Worm (Caenorhabditis elegans) whole organism, young adult: ENCODE data around the gene Y49F6B.13.
"Not testable (repeated sequence)": the region's sequence is repeated elsewhere in the genome, so short reads cannot be mapped to it uniquely, and the experiment has no call there.

Source experiments
- B0019.2 ChIP-seq: fragments of 200-800 bp; sonication (Bioruptor generic); conservative IDR thresholded peaks from 2 replicates; pipeline ENCODE4 v1.3.6; 2022; ENCODE audit warnings: missing genetic modification reagents, missing genetic modification characterization, missing compliant biosample characterization
- B0035.1 ChIP-seq: sonication (generic microtip); optimal IDR thresholded peaks from 2 replicates; lab custom pipeline; 2016; ENCODE audit warnings: missing genetic modification characterization, mild to moderate bottlenecking, missing compliant biosample characterization, missing genotype, missing genetic modification reagents
- D2030.7 ChIP-seq: fragments of 200-800 bp; sonication (Bioruptor generic); IDR thresholded peaks from 2 replicates; pipeline ENCODE4 v1.3.6; 2022; ENCODE audit warnings: missing genetic modification reagents, missing genetic modification characterization, missing compliant biosample characterization
- F33H1.4 ChIP-seq: fragments of 200-800 bp; sonication (Bioruptor generic); IDR thresholded peaks from 2 replicates; pipeline ENCODE4 v1.3.6; 2022; ENCODE audit warnings: missing genetic modification reagents, missing genetic modification characterization, missing compliant biosample characterization
- F55B11.4 ChIP-seq: sonication (generic microtip); optimal IDR thresholded peaks from 2 replicates; lab custom pipeline; 2016; ENCODE audit warnings: missing compliant biosample characterization, missing genetic modification characterization, borderline replicate concordance; ENCODE audit not compliant: insufficient read depth
- T26A5.8 ChIP-seq: sonication (generic microtip); optimal IDR thresholded peaks from 2 replicates; lab custom pipeline; 2016; ENCODE audit warnings: missing genetic modification characterization, missing compliant biosample characterization
- Y67H2A.10 ChIP-seq: fragments of 200-800 bp; sonication (Bioruptor generic); conservative IDR thresholded peaks from 2 replicates; pipeline ENCODE4 v1.3.6; 2022; ENCODE audit warnings: missing genetic modification reagents, missing genetic modification characterization, missing compliant biosample characterization
- athp-1 ChIP-seq: sonication (generic microtip); optimal IDR thresholded peaks from 2 replicates; lab custom pipeline; 2017; ENCODE audit warnings: mild to moderate bottlenecking, missing genetic modification characterization, missing compliant biosample characterization
- attf-5 ChIP-seq: fragments of 200-800 bp; sonication (Bioruptor generic); optimal IDR thresholded peaks from 2 replicates; lab custom pipeline; 2018; ENCODE audit warnings: mild to moderate bottlenecking, missing genetic modification characterization, missing compliant biosample characterization
- cebp-2 ChIP-seq: fragments of 200-800 bp; sonication (Bioruptor generic); IDR thresholded peaks from 2 replicates; pipeline ENCODE4 v1.3.6; 2022; ENCODE audit warnings: missing genetic modification characterization, missing compliant biosample characterization
- dpff-1 ChIP-seq: sonication (generic microtip); optimal IDR thresholded peaks from 2 replicates; lab custom pipeline; 2017; ENCODE audit warnings: mild to moderate bottlenecking, missing genetic modification characterization, missing compliant biosample characterization
- gei-17 ChIP-seq: fragments of 200-800 bp; sonication (Bioruptor generic); optimal IDR thresholded peaks from 2 replicates; lab custom pipeline; 2018; ENCODE audit warnings: mild to moderate bottlenecking, missing genetic modification characterization, missing compliant biosample characterization
- hlh-26 ChIP-seq: fragments of 200-800 bp; sonication (Bioruptor generic); conservative IDR thresholded peaks from 2 replicates; pipeline ENCODE4 v1.3.6; 2022; ENCODE audit warnings: missing genetic modification reagents, missing genetic modification characterization, missing compliant biosample characterization
- hmg-1.2 ChIP-seq: fragments of 200-800 bp; sonication (Bioruptor generic); IDR thresholded peaks from 2 replicates; pipeline ENCODE4 v1.3.6; 2022; ENCODE audit warnings: missing genetic modification reagents, missing genetic modification characterization, missing compliant biosample characterization
- hmg-20 ChIP-seq: fragments of 200-800 bp; sonication (Bioruptor generic); IDR thresholded peaks from 2 replicates; pipeline ENCODE4 v1.3.6; 2022; ENCODE audit warnings: missing genetic modification reagents, missing genetic modification characterization, missing compliant biosample characterization
- hrde-1 ChIP-seq: sonication (generic microtip); optimal IDR thresholded peaks from 2 replicates; lab custom pipeline; 2016; ENCODE audit warnings: missing genetic modification characterization, mild to moderate bottlenecking, missing compliant biosample characterization, moderate library complexity, missing genotype, missing genetic modification reagents, borderline replicate concordance
- lsl-1 ChIP-seq: fragments of 200-800 bp; sonication (Bioruptor generic); optimal IDR thresholded peaks from 2 replicates; lab custom pipeline; 2018; ENCODE audit warnings: mild to moderate bottlenecking, missing genetic modification characterization, moderate library complexity, missing compliant biosample characterization
- lsy-27 ChIP-seq: sonication (generic microtip); optimal IDR thresholded peaks from 2 replicates; lab custom pipeline; 2017; ENCODE audit warnings: missing genetic modification characterization, mild to moderate bottlenecking, missing compliant biosample characterization, antibody characterized with exemption, missing genotype, borderline replicate concordance; ENCODE audit not compliant: insufficient read depth
- madf-6 ChIP-seq: fragments of 200-800 bp; sonication (Bioruptor generic); IDR thresholded peaks from 2 replicates; pipeline ENCODE4 v1.3.6; 2022; ENCODE audit warnings: missing genetic modification reagents, missing genetic modification characterization, missing compliant biosample characterization
- nfya-1 ChIP-seq: sonication (generic microtip); optimal IDR thresholded peaks from 2 replicates; lab custom pipeline; 2017; ENCODE audit warnings: antibody characterized with exemption, missing compliant biosample characterization, missing genetic modification characterization, borderline replicate concordance; ENCODE audit not compliant: insufficient read depth
- nhr-90 ChIP-seq: sonication (generic microtip); optimal IDR thresholded peaks from 2 replicates; lab custom pipeline; 2016; ENCODE audit warnings: missing genotype, mild to moderate bottlenecking, missing genetic modification characterization, missing compliant biosample characterization
- pbrm-1 ChIP-seq: fragments of 200-800 bp; sonication (Bioruptor generic); IDR thresholded peaks from 2 replicates; pipeline ENCODE4 v1.3.6; 2022; ENCODE audit warnings: missing genetic modification reagents, missing genetic modification characterization, missing compliant biosample characterization
- rpc-1 ChIP-seq, 2 experiments: fragments of 150-350 bp in 1 of 2; sonication (generic microtip) in 1 of 2; optimal IDR thresholded peaks; 2 replicates each; lab custom pipeline; 2014 to 2018; ENCODE audit warnings: missing biosample characterization in 1 of 2, missing genetic modification characterization in 1 of 2, missing genetic modification reagents in 1 of 2, missing genotype in 1 of 2
- sptf-2 ChIP-seq: fragments of 200-800 bp; sonication (Bioruptor generic); optimal IDR thresholded peaks from 2 replicates; lab custom pipeline; 2018; ENCODE audit warnings: mild to moderate bottlenecking, missing genetic modification characterization, missing compliant biosample characterization
- tbx-9 ChIP-seq: sonication (generic microtip); optimal IDR thresholded peaks from 2 replicates; lab custom pipeline; 2016; ENCODE audit warnings: borderline replicate concordance, missing genetic modification characterization, inconsistent platforms, missing compliant biosample characterization
- xnd-1 ChIP-seq: sonication (generic microtip); optimal IDR thresholded peaks from 2 replicates; lab custom pipeline; 2016; ENCODE audit warnings: missing genotype, missing genetic modification reagents, missing genetic modification characterization, missing compliant biosample characterization
- ztf-22 ChIP-seq: fragments of 200-800 bp; sonication (Bioruptor generic); optimal IDR thresholded peaks from 2 replicates; lab custom pipeline; 2018; ENCODE audit warnings: mild to moderate bottlenecking, missing genetic modification characterization, moderate library complexity, missing compliant biosample characterization
- ztf-25 ChIP-seq: fragments of 200-800 bp; sonication (Bioruptor generic); IDR thresholded peaks from 2 replicates; pipeline ENCODE4 v1.3.6; 2022; ENCODE audit warnings: missing genetic modification reagents, missing genetic modification characterization, missing compliant biosample characterization
- ztf-3 ChIP-seq: fragments of 200-800 bp; sonication (Bioruptor generic); optimal IDR thresholded peaks from 2 replicates; lab custom pipeline; 2018; ENCODE audit warnings: mild to moderate bottlenecking, missing genetic modification characterization, missing compliant biosample characterization
- ztf-6 ChIP-seq: fragments of 200-800 bp; sonication (Bioruptor generic); IDR thresholded peaks from 2 replicates; pipeline ENCODE4 v1.3.6; 2022; ENCODE audit warnings: missing genetic modification reagents, missing genetic modification characterization, missing compliant biosample characterization

The Y49F6B.13 gene

DNA sequence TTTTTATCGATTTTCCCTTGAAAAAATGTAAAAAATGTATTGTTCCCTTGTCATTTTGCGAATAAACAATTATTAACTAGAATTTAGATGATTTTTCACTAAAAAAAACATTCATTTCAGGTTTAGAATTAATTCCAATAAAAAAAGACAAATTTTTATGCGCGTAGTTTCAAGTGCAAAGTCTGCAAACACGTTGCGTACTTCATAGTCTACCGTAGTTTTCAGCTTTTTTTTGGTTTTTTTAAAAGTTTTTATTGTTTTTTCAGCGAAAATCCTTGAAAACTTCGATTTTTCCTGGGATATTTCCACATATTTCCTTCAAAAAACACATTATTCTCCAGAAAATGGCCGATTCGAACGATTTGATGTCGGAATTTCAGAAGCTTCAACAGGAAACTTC is 18.0 kb downstream of the Y49F6B.13 start, which contains the start of gene C16C8.11:
Gene C16C8.11, plus strand, starts transcription at position 188 of the 400 bp plus-strand sequence.
- TF ChIP-seq athp-1 (peak; percentile 20), ztf-25 (GFP tag; lab: Robert Waterston, UW) (no peak), T26A5.8 (tag; lab: Kevin White, UChicago) (no peak), xnd-1 (peak; percentile 7), cebp-2 (no peak), gei-17 (no peak), F33H1.4 (GFP tag; lab: Robert Waterston, UW) (0 out of 2 replicates have a peak, but pooled peaks have one; percentile 25), madf-6 (GFP tag; lab: Robert Waterston, UW) (peak; percentile 51; the same call in 1 of the 2 replicates), rpc-1 (optimal IDR thresholded peaks at IDR 0.05; lab: Kevin White, UChicago) (no peak), rpc-1 (tag; optimal IDR thresholded peaks at IDR 0.05; lab: Kevin White, UChicago) (no peak), lsl-1 (GFP tag; lab: Kevin White, UChicago) (peak; percentile 80), B0035.1 (tag; lab: Kevin White, UChicago) (no peak)

ce11 chrII:3452421-3452820 is 19.1 kb downstream of the Y49F6B.13 start, which contains the start of gene C16C8.12:
Gene C16C8.12 (plus strand): TSS chrII:3452721.
- TF ChIP-seq tbx-9 (tag; lab: Kevin White, UChicago) (no peak), hmg-20 (GFP tag; lab: Robert Waterston, UW) (no peak), dpff-1 (no peak), D2030.7 (GFP tag; lab: Robert Waterston, UW) (peak; percentile 18; the same call in 1 of the 2 replicates), sptf-2 (GFP tag; lab: Kevin White, UChicago) (no peak), lsy-27 (tag; lab: Kevin White, UChicago) (no peak), T26A5.8 (tag; lab: Kevin White, UChicago) (no peak), pbrm-1 (GFP tag; lab: Robert Waterston, UW) (no peak), ztf-3 (GFP tag; lab: Kevin White, UChicago) (no peak), hrde-1 (tag; lab: Kevin White, UChicago) (no peak), lsl-1 (GFP tag; lab: Kevin White, UChicago) (peak; percentile 72), nhr-90 (no peak), B0035.1 (tag; lab: Kevin White, UChicago) (no peak)

- TF ChIP-seq Y67H2A.10 (GFP tag; lab: Robert Waterston, UW); F55B11.4 (tag; lab: Kevin White, UChicago); T26A5.8 (tag; lab: Kevin White, UChicago): not testable (repeated sequence)
Measured at ce11 chrII:3449514-3449913, 22.0 kb downstream of the Y49F6B.13 start, which contains the start of gene C16C8.14. Gene C16C8.14 (plus strand): TSS chrII:3449814.

DNA sequence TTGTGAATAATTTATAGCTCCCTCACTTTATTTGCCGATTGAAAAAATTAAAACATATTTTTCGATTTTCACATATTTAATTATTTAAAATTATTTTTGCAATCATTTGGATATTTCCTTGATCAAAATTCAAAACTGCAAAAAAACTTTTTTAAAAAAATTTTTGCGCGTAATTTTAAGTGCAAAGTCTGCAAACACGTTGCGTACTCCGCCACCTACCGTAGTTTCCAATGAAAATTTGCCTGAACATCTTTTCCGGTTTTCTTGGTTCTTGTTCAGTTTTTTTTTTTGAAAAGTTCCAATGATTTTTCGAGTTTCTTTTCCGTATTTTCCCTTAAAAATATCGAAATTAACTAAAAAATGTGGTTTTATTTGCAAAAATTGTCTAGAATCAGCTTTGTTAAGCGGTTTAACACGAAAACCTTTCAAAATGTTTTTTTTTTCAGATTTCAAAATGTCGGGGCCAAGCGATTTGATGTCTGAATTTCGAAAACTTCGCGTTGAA is 22.7 kb downstream of the Y49F6B.13 start, which contains the start of gene C16C8.25:
Gene C16C8.25, plus strand, starts transcription at position 455 of the 505 bp plus-strand sequence.
- TF ChIP-seq ztf-22 (GFP tag; lab: Kevin White, UChicago), result no peak
- TF ChIP-seq madf-6 (GFP tag; lab: Robert Waterston, UW), result peak; percentile 60; the same call in 1 of the 2 replicates
- no peak for TF ChIP-seq xnd-1
- TF ChIP-seq ztf-6 (GFP tag; lab: Robert Waterston, UW), result no peak
- no peak for TF ChIP-seq nfya-1 (tag; lab: Kevin White, UChicago)
- no peak for TF ChIP-seq attf-5 (GFP tag; lab: Kevin White, UChicago)
- TF ChIP-seq D2030.7 (GFP tag; lab: Robert Waterston, UW), result 0 out of 2 replicates have a peak, but pooled peaks have one; percentile 33
- no peak for TF ChIP-seq B0019.2 (GFP tag; lab: Robert Waterston, UW)
- no peak for TF ChIP-seq hmg-1.2 (GFP tag; lab: Robert Waterston, UW)
- TF ChIP-seq hlh-26, result no peak
- TF ChIP-seq lsl-1 (GFP tag; lab: Kevin White, UChicago), result peak; percentile 72
